Worm (Caenorhabditis elegans) whole organism, mixed stage, embryonic: ENCODE data around the gene str-228.
"Not testable (repeated sequence)": the region's sequence is repeated elsewhere in the genome, so short reads cannot be mapped to it uniquely, and the experiment has no call there.

Experiments used
- ceh-39 ChIP-seq: fragments of 150-350 bp; optimal IDR thresholded peaks from 2 replicates; lab custom pipeline; 2014; ENCODE audit warnings: missing biosample characterization, missing genetic modification characterization
- ceh-43 ChIP-seq: fragments of 200-800 bp; sonication (Bioruptor generic); optimal IDR thresholded peaks from 2 replicates; lab custom pipeline; 2018; ENCODE audit warnings: mild to moderate bottlenecking, missing genetic modification characterization, moderate library complexity, missing compliant biosample characterization
- ces-1 ChIP-seq: fragments of 150-350 bp; optimal IDR thresholded peaks from 2 replicates; lab custom pipeline; 2014; ENCODE audit warnings: missing biosample characterization, missing genetic modification reagents, missing genetic modification characterization
- elt-1 ChIP-seq: sonication (generic microtip); optimal IDR thresholded peaks from 2 replicates; lab custom pipeline; 2017; ENCODE audit warnings: missing genetic modification characterization, mild to moderate bottlenecking, missing compliant biosample characterization, antibody characterized with exemption, moderate library complexity, borderline replicate concordance; ENCODE audit not compliant: insufficient read depth
- elt-3 ChIP-seq: fragments of 150-350 bp; optimal IDR thresholded peaks from 2 replicates; lab custom pipeline; 2014; ENCODE audit warnings: missing biosample characterization, missing genetic modification characterization
- flh-1 ChIP-seq: fragments of 200-800 bp; sonication (Bioruptor generic); optimal IDR thresholded peaks from 2 replicates; lab custom pipeline; 2018; ENCODE audit warnings: mild to moderate bottlenecking, missing genetic modification characterization, moderate library complexity, missing compliant biosample characterization
- ham-2 ChIP-seq: fragments of 200-800 bp; sonication (Bioruptor generic); optimal IDR thresholded peaks from 2 replicates; lab custom pipeline; 2018; ENCODE audit warnings: mild to moderate bottlenecking, missing genetic modification characterization, missing compliant biosample characterization
- hlh-1 ChIP-seq: fragments of 150-350 bp; optimal IDR thresholded peaks from 2 replicates; lab custom pipeline; 2014; ENCODE audit warnings: missing biosample characterization, missing genetic modification reagents, missing genetic modification characterization
- lin-13 ChIP-seq: fragments of 150-350 bp; optimal IDR thresholded peaks from 2 replicates; lab custom pipeline; 2014; ENCODE audit warnings: missing biosample characterization, missing genetic modification characterization
- lsy-2 ChIP-seq: fragments of 150-350 bp; optimal IDR thresholded peaks from 2 replicates; lab custom pipeline; 2014; ENCODE audit warnings: missing biosample characterization, missing genetic modification characterization
- mab-5 ChIP-seq: fragments of 150-350 bp; optimal IDR thresholded peaks from 2 replicates; lab custom pipeline; 2014; ENCODE audit warnings: missing biosample characterization, missing genetic modification characterization
- mep-1 ChIP-seq: fragments of 150-350 bp; optimal IDR thresholded peaks from 2 replicates; lab custom pipeline; 2017; ENCODE audit warnings: missing biosample characterization, missing genetic modification reagents, missing genetic modification characterization, inconsistent platforms
- nhr-2 ChIP-seq: fragments of 150-350 bp; optimal IDR thresholded peaks from 2 replicates; lab custom pipeline; 2014; ENCODE audit warnings: missing biosample characterization, missing genetic modification characterization
- nhr-237 ChIP-seq: fragments of 150-350 bp; optimal IDR thresholded peaks from 2 replicates; lab custom pipeline; 2014; ENCODE audit warnings: missing biosample characterization, missing genetic modification characterization
- nhr-28 ChIP-seq: fragments of 150-350 bp; optimal IDR thresholded peaks from 2 replicates; lab custom pipeline; 2014; ENCODE audit warnings: missing biosample characterization, missing genetic modification characterization
- pha-4 ChIP-seq: fragments of 150-350 bp; optimal IDR thresholded peaks from 2 replicates; lab custom pipeline; 2018; ENCODE audit warnings: missing biosample characterization, missing genetic modification reagents, missing genetic modification characterization
- sptf-1 ChIP-seq: sonication (generic microtip); optimal IDR thresholded peaks from 2 replicates; lab custom pipeline; 2017; ENCODE audit warnings: mild to moderate bottlenecking, missing genetic modification characterization, moderate library complexity, missing compliant biosample characterization
- tbx-8 ChIP-seq: fragments of 200-800 bp; sonication (Bioruptor generic); optimal IDR thresholded peaks from 2 replicates; lab custom pipeline; 2018; ENCODE audit warnings: mild to moderate bottlenecking, missing genetic modification characterization, moderate library complexity, missing compliant biosample characterization
- unc-39 ChIP-seq: fragments of 150-350 bp; optimal IDR thresholded peaks from 2 replicates; lab custom pipeline; 2014; ENCODE audit warnings: missing biosample characterization, missing genetic modification characterization
- unc-62 ChIP-seq: fragments of 150-350 bp; optimal IDR thresholded peaks from 2 replicates; lab custom pipeline; 2014; ENCODE audit warnings: missing biosample characterization, missing genetic modification reagents, missing genetic modification characterization
- zip-8 ChIP-seq: fragments of 150-350 bp; optimal IDR thresholded peaks from 2 replicates; lab custom pipeline; 2014; ENCODE audit warnings: missing biosample characterization, missing genetic modification characterization
- ztf-11 ChIP-seq: fragments of 150-350 bp; optimal IDR thresholded peaks from 2 replicates; lab custom pipeline; 2014; ENCODE audit warnings: missing biosample characterization, missing genetic modification characterization

Gene str-228

DNA sequence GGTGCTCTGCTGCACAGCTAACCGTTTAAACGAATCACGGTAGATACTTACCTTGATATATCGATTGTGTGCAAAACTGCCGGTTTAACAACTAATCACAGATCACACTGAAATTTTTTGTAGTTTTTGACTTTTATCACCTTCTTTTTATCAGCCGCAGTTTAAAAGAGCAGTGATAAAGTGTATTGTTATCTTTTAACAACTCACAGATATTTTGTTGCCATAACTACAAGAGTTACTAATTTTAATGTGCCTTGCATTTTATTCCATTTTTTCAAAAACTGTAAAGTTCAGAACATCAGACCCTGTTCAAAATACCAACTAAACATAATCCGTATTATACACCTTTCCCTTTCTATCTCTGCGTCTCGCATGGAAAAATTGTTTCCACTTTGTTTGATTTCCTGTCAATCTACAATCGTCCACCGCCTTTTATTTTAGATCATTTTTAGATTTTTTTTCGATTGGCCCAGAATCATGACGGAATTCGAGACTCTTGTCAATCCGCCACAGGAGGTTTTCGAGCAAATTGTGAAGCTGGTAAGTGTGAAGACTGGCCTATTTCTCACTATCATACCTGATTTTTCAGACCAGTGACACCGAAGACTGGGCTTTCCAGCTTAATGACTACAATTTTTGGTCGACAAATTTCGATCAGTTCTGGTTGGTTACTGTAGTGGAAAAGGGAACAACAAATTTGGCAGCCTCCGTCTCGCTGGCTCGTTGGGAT is 42.9 kb downstream of the str-228 start, which contains the start of gene T24A6.20:
Gene T24A6.20, plus strand, starts transcription at position 395 of the 730 bp plus-strand sequence.
- TF ChIP-seq hlh-1 (tag; lab: Kevin White, UChicago) (no peak), ceh-39 (tag; lab: Kevin White, UChicago) (peak; percentile 5)

DNA sequence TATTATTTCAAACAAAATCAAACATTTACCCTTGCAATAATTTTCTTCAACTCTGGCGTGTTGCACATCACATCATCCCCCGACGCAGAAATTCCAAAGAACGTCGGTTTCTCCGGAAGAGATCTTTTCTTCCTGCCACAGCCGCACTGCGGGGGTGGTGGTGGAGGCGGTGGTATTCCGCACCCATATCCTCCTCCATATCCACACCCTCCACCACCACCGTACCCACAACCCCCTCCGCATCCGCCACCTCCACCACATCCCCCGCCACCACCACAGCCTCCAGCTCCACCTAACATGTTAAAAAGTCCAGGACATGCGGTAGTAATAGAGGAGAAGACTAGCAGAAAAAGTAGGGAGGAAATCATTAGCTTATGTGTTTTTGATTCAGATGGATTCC is 44.9 kb downstream of the str-228 start, which contains the start of gene grl-29:
Gene grl-29, minus strand, starts transcription at position 368 of the 400 bp plus-strand sequence.
- TF ChIP-seq mab-5 (tag; lab: Kevin White, UChicago) (no peak), elt-1 (tag; lab: Kevin White, UChicago) (no peak), sptf-1 (tag; lab: Kevin White, UChicago) (no peak), elt-3 (tag; lab: Kevin White, UChicago) (no peak), pha-4 (tag; lab: Kevin White, UChicago) (no peak), nhr-237 (tag; lab: Kevin White, UChicago) (no peak), mep-1 (tag; lab: Kevin White, UChicago) (no peak)

DNA sequence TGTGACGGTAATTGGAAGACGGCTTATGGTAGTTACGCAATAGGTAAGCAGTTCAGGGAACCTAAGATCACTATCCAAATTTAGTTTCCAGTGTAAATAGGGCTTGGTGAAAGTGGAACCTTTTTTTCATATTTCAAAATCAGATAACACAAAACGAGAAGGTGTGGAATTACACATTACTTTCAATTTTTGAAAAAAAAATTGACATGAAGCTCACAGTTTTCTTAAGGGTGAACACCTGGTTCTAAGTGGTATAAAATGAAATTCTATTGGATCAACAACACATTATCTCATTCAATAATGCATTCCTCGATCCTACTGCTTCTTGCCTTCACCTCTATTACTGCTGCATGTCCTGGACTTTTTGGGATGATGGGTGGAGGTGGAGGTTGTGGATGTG is 46.0 kb downstream of the str-228 start, which contains the start of gene grl-30:
Gene grl-30, plus strand, starts transcription at position 301 of the 400 bp plus-strand sequence.
- TF ChIP-seq nhr-28 (no peak), zip-8 (tag; lab: Kevin White, UChicago) (peak; percentile 20)
- TF ChIP-seq, all 35 proteins: peak for 1

DNA sequence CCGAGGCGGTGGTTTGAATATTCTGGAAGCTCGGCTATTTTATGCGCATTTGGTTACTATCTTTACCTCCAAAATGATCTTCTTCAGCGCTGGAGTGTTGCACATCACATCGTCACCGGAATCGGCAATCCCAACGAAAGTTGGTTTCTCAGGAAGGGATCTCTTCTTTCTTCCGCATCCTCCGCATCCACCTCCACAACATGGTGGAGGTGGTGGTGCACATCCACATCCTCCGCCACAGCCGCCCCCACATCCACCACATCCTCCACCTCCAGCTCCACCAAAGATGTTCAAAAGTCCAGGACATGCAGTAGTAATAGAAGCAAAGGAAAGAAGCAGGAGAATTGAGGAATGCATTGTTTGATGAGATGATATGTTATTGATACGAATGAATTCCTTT is 47.4 kb downstream of the str-228 start, which contains the start of gene grl-31:
Gene grl-31, minus strand, starts transcription at position 357 of the 400 bp plus-strand sequence.
- no peak for TF ChIP-seq tbx-8 (GFP tag; lab: Kevin White, UChicago)
- no peak for TF ChIP-seq lin-13
- TF ChIP-seq ceh-43 (GFP tag; lab: Kevin White, UChicago), result no peak
- no peak for TF ChIP-seq flh-1 (GFP tag; lab: Kevin White, UChicago)
- no peak for TF ChIP-seq unc-39 (tag; lab: Kevin White, UChicago)
- no peak for TF ChIP-seq unc-62
- no peak for TF ChIP-seq sptf-1 (tag; lab: Kevin White, UChicago)
- TF ChIP-seq lsy-2 (tag; lab: Kevin White, UChicago), result no peak
- TF ChIP-seq ceh-39 (tag; lab: Kevin White, UChicago), result no peak
- no peak for TF ChIP-seq ztf-11 (tag; lab: Kevin White, UChicago)
- no peak for TF ChIP-seq nhr-2 (tag; lab: Kevin White, UChicago)
- no peak for TF ChIP-seq nhr-237 (tag; lab: Kevin White, UChicago)
- no peak for TF ChIP-seq pha-4 (tag; lab: Kevin White, UChicago)
- no peak for TF ChIP-seq ces-1 (GFP tag; lab: Kevin White, UChicago)

DNA sequence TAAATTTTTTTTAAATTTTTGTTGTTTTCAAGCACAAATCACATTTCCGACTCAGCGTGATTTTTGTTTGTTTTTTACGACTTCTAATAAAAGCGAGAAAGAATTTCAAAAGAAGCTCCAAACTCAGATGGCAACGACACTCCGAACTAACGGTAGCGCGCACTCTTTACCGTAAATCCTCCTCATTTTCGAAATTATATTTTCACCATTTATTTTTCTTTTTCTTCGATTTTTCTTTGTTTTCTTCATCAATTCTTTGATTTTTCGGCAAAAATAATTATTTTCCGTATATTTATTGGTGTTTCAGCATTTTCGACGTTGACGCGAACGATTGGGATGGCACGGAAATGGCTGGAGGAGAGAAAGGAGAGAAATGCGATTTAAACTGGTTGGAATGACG is 48.8 kb downstream of the str-228 start, which contains the start of gene T24A6.1:
Gene T24A6.1, plus strand, starts transcription at position 301 of the 400 bp plus-strand sequence.
- TF ChIP-seq elt-3 (tag; lab: Kevin White, UChicago); flh-1 (GFP tag; lab: Kevin White, UChicago); ham-2 (GFP tag; lab: Kevin White, UChicago): not testable (repeated sequence)
